Fruit fly (Drosophila melanogaster): ENCODE results near the gene Sodh1.

Sodh1 gene

DNA sequence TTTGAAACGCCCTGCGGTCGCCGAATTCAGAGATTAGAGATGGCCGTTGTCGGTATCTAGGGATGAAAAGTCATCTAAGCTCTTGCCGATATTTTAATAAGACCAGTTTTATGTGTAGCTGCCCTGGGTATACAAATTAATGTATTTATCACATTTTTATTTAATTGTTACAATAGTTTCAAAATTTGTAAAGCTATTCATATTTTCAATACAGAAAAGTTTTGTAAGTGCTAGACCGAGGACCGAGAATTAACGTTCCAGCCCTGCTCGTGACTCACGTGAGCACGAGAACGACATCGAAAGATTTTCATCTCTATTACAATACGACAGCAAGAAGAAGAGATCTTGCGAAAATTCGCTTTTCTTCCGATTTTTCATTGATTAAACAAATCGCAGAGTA lies 15.0 kb downstream of the Sodh1 start, which contains the start of the genes CG1105 and CG1965:
Gene CG1105, minus strand, starts transcription at position 45 of the 400 bp plus-strand sequence.
Gene CG1965, plus strand, starts transcription at position 310 of the 400 bp plus-strand sequence.
- peak; percentile 82 for TF ChIP-seq topi (GFP tag; optimal IDR thresholded peaks at IDR 0.05)
- peak; percentile 85 for TF ChIP-seq eg (GFP tag; IDR thresholded peaks at IDR 0.05)
- peak; percentile 59 for TF ChIP-seq CG6808 (GFP tag; optimal IDR thresholded peaks at IDR 0.05)
- TF ChIP-seq CG7368 (GFP tag; optimal IDR thresholded peaks at IDR 0.05): peak; percentile 80
- no peak for TF ChIP-seq CG6276 (GFP tag; optimal IDR thresholded peaks at IDR 0.05)
- TF ChIP-seq spab (GFP tag; optimal IDR thresholded peaks at IDR 0.05): no peak
- TF ChIP-seq net (GFP tag; optimal IDR thresholded peaks at IDR 0.05): no peak
- TF ChIP-seq CG11294 (GFP tag; IDR thresholded peaks at IDR 0.05): peak; percentile 66; the same call in 1 of the 2 replicates
- peak; percentile 65; the same call in 2 of the 3 replicates for TF ChIP-seq CG8119 (GFP tag; IDR thresholded peaks at IDR 0.05)
- peak; percentile 83 for TF ChIP-seq Gug (GFP tag; IDR thresholded peaks at IDR 0.05)
- TF ChIP-seq dsx (GFP tag; optimal IDR thresholded peaks at IDR 0.05; ENCODE audit: poor library complexity, severe bottlenecking): peak; percentile 65
- TF ChIP-seq Eip78C (GFP tag): peak; percentile 93
- peak; percentile 82 for TF ChIP-seq CG6792 (GFP tag; optimal IDR thresholded peaks at IDR 0.05)
- peak; percentile 70 for TF ChIP-seq CG10669 (GFP tag; optimal IDR thresholded peaks at IDR 0.05)
- peak; percentile 75 for TF ChIP-seq Sox102F (GFP tag; optimal IDR thresholded peaks at IDR 0.05)
- peak; percentile 88 for TF ChIP-seq CG3032 (tag; optimal IDR thresholded peaks at IDR 0.05)
- peak; percentile 73 for TF ChIP-seq Lpt (GFP tag; optimal IDR thresholded peaks at IDR 0.05)
- peak; percentile 92 for TF ChIP-seq esn (GFP tag; optimal IDR thresholded peaks at IDR 0.05)
- peak; percentile 97 for TF ChIP-seq svp (GFP tag)
- peak; percentile 81 for TF ChIP-seq Ets96B (tag; optimal IDR thresholded peaks at IDR 0.05)
- TF ChIP-seq CG34406 (GFP tag; optimal IDR thresholded peaks at IDR 0.05): peak; percentile 76
- no peak for TF ChIP-seq Blimp-1 (GFP tag; optimal IDR thresholded peaks at IDR 0.05)
- TF ChIP-seq CG31627 (GFP tag; optimal IDR thresholded peaks at IDR 0.05): peak; percentile 94
- TF ChIP-seq CG3919 (GFP tag; optimal IDR thresholded peaks at IDR 0.05): peak; percentile 88
- TF ChIP-seq Met (GFP tag; optimal IDR thresholded peaks at IDR 0.05): peak; percentile 86
- TF ChIP-seq CG11762 (GFP tag; optimal IDR thresholded peaks at IDR 0.05; ENCODE audit: insufficient read depth): peak; percentile 61
- peak; percentile 30 for TF ChIP-seq fd85E (GFP tag; optimal IDR thresholded peaks at IDR 0.05)
- TF ChIP-seq CG8319 (GFP tag; optimal IDR thresholded peaks at IDR 0.05): peak; percentile 69
- TF ChIP-seq salr (GFP tag; optimal IDR thresholded peaks at IDR 0.05): peak in 1 of 2 experiments; percentile 65
- TF ChIP-seq fkh (GFP tag; optimal IDR thresholded peaks at IDR 0.05): peak; percentile 84
- peak; percentile 92 for TF ChIP-seq Ets21C (GFP tag; optimal IDR thresholded peaks at IDR 0.05)
- TF ChIP-seq cyc (GFP tag; optimal IDR thresholded peaks at IDR 0.05): peak; percentile 92
- no peak for TF ChIP-seq CG8632 (GFP tag; optimal IDR thresholded peaks at IDR 0.05)
- TF ChIP-seq fd59A (GFP tag; optimal IDR thresholded peaks at IDR 0.05): peak; percentile 50
- TF ChIP-seq CG15336 (GFP tag; IDR thresholded peaks at IDR 0.05): peak; percentile 72
- peak; percentile 61 for TF ChIP-seq dac (GFP tag; optimal IDR thresholded peaks at IDR 0.05)
- peak; percentile 91 for TF ChIP-seq lz (GFP tag; optimal IDR thresholded peaks at IDR 0.05)
- peak; percentile 92 for TF ChIP-seq pdm3 (GFP tag; optimal IDR thresholded peaks at IDR 0.05)
- no peak for TF ChIP-seq CG9139 (GFP tag; optimal IDR thresholded peaks at IDR 0.05)
- no peak for TF ChIP-seq Hr38 (GFP tag; optimal IDR thresholded peaks at IDR 0.05)
- peak; percentile 77 for TF ChIP-seq vri (GFP tag; optimal IDR thresholded peaks at IDR 0.05)
- peak; percentile 75 for TF ChIP-seq Eip93F (GFP tag; optimal IDR thresholded peaks at IDR 0.05)
- TF ChIP-seq CG6163 (GFP tag; IDR thresholded peaks at IDR 0.05): no peak; the same call in 1 of the 3 replicates
- peak; percentile 91 for TF ChIP-seq CG10631 (GFP tag; optimal IDR thresholded peaks at IDR 0.05)
- peak; percentile 89 for TF ChIP-seq CG11902 (GFP tag; optimal IDR thresholded peaks at IDR 0.05)
- no peak for TF ChIP-seq CG16779 (tag; optimal IDR thresholded peaks at IDR 0.05)
- peak; percentile 89 for TF ChIP-seq acj6 (GFP tag; optimal IDR thresholded peaks at IDR 0.05)
- TF ChIP-seq Hr4 (GFP tag; optimal IDR thresholded peaks at IDR 0.05): peak; percentile 90
- TF ChIP-seq CG32006 (GFP tag; optimal IDR thresholded peaks at IDR 0.05): peak; percentile 82
- peak; percentile 90 for TF ChIP-seq Sox15 (GFP tag; optimal IDR thresholded peaks at IDR 0.05)
- TF ChIP-seq CG4318 (GFP tag; optimal IDR thresholded peaks at IDR 0.05): no peak
- peak; percentile 94 for TF ChIP-seq Hr39 (GFP tag; optimal IDR thresholded peaks at IDR 0.05)
